Worm (Caenorhabditis elegans) whole organism, L4 larva: Measurements from ENCODE around the gene F21G4.6.
A peak's percentile ranks its signal among the peaks of the same experiment; 100 is the strongest.

Experiments used
- F26F4.8 ChIP-seq: fragments of 200-800 bp; sonication (Bioruptor generic); conservative IDR thresholded peaks from 2 replicates; pipeline ENCODE4 v1.3.6; 2022; ENCODE audit warnings: missing genetic modification characterization, missing compliant biosample characterization
- F44E2.7 ChIP-seq: fragments of 200-800 bp; sonication (Bioruptor generic); IDR thresholded peaks from 2 replicates; pipeline ENCODE4 v2.1.2; 2022; ENCODE audit warnings: missing genetic modification characterization, missing compliant biosample characterization
- F49E8.2 ChIP-seq: sonication (generic microtip); optimal IDR thresholded peaks from 2 replicates; lab custom pipeline; 2016; ENCODE audit warnings: missing compliant biosample characterization, mild to moderate bottlenecking, missing genetic modification characterization, borderline replicate concordance
- Y105C5A.15 ChIP-seq: fragments of 200-800 bp; sonication (Bioruptor generic); IDR thresholded peaks from 2 replicates; pipeline ENCODE4 v1.3.6; 2022; ENCODE audit warnings: missing genetic modification characterization, missing compliant biosample characterization
- Y5F2A.4 ChIP-seq: fragments of 200-800 bp; sonication (Bioruptor generic); optimal IDR thresholded peaks from 2 replicates; lab custom pipeline; 2018; ENCODE audit warnings: mild to moderate bottlenecking, missing genetic modification characterization, missing compliant biosample characterization
- attf-4 ChIP-seq: sonication (generic microtip); optimal IDR thresholded peaks from 3 replicates; lab custom pipeline; 2017; ENCODE audit warnings: missing biosample characterization, missing genetic modification characterization
- ceh-20 ChIP-seq: fragments of 200-800 bp; sonication (Bioruptor generic); IDR thresholded peaks from 2 replicates; pipeline ENCODE4 v1.3.6; 2022; ENCODE audit warnings: missing genetic modification reagents, missing genetic modification characterization, missing compliant biosample characterization
- ceh-28 ChIP-seq: fragments of 150-350 bp; optimal IDR thresholded peaks from 2 replicates; lab custom pipeline; 2014; ENCODE audit warnings: missing biosample characterization, missing genetic modification reagents, missing genetic modification characterization
- ceh-62 ChIP-seq: sonication (generic microtip); optimal IDR thresholded peaks from 2 replicates; lab custom pipeline; 2017; ENCODE audit warnings: missing biosample characterization, missing genetic modification characterization
- ceh-82 ChIP-seq: sonication (generic microtip); optimal IDR thresholded peaks from 2 replicates; lab custom pipeline; 2017; ENCODE audit warnings: missing biosample characterization, missing genetic modification characterization
- ces-1 ChIP-seq: fragments of 150-350 bp; sonication (generic microtip); optimal IDR thresholded peaks from 4 replicates; lab custom pipeline; 2014; ENCODE audit warnings: missing biosample characterization, missing genetic modification reagents, missing genetic modification characterization
- ctbp-1 ChIP-seq: fragments of 200-800 bp; sonication (Bioruptor generic); IDR thresholded peaks from 2 replicates; pipeline ENCODE4 v1.3.6; 2022; ENCODE audit warnings: missing genetic modification reagents, missing genetic modification characterization, missing compliant biosample characterization
- daf-19 ChIP-seq: fragments of 200-800 bp; sonication (Bioruptor generic); conservative IDR thresholded peaks from 2 replicates; pipeline ENCODE4 v1.3.6; 2022; ENCODE audit warnings: missing genetic modification characterization, missing compliant biosample characterization
- daf-8 ChIP-seq: fragments of 200-800 bp; sonication (Bioruptor generic); IDR thresholded peaks from 2 replicates; pipeline ENCODE4 v1.3.6; 2022; ENCODE audit warnings: missing genetic modification characterization, missing compliant biosample characterization
- dmd-6 ChIP-seq: fragments of 200-800 bp; sonication (Bioruptor generic); IDR thresholded peaks from 2 replicates; pipeline ENCODE4 v1.3.6; 2022; ENCODE audit warnings: missing genetic modification reagents, missing genetic modification characterization, missing compliant biosample characterization
- dmd-8 ChIP-seq: fragments of 200-800 bp; sonication (Bioruptor generic); IDR thresholded peaks from 2 replicates; pipeline ENCODE4 v1.3.6; 2022; ENCODE audit warnings: missing genetic modification characterization, missing compliant biosample characterization
- dmd-9 ChIP-seq: fragments of 200-800 bp; sonication (Bioruptor generic); IDR thresholded peaks from 2 replicates; pipeline ENCODE4 v1.3.6; 2022; ENCODE audit warnings: missing genetic modification reagents, missing genetic modification characterization, missing compliant biosample characterization
- dpl-1 ChIP-seq: fragments of 150-350 bp; optimal IDR thresholded peaks from 2 replicates; lab custom pipeline; 2014; ENCODE audit warnings: missing biosample characterization, missing genetic modification reagents, missing genetic modification characterization
- fkh-10 ChIP-seq: fragments of 150-350 bp; optimal IDR thresholded peaks from 2 replicates; lab custom pipeline; 2014; ENCODE audit warnings: missing biosample characterization, missing genetic modification reagents, missing genetic modification characterization
- fos-1 ChIP-seq: fragments of 150-350 bp; optimal IDR thresholded peaks from 2 replicates; lab custom pipeline; 2014; ENCODE audit warnings: missing biosample characterization, missing genetic modification characterization
- hlh-11 ChIP-seq: fragments of 200-800 bp; sonication (Bioruptor generic); optimal IDR thresholded peaks from 2 replicates; lab custom pipeline; 2018; ENCODE audit warnings: mild to moderate bottlenecking, missing genetic modification characterization, missing compliant biosample characterization
- hlh-30 ChIP-seq: sonication (generic microtip); optimal IDR thresholded peaks from 2 replicates; lab custom pipeline; 2017; ENCODE audit warnings: antibody characterized with exemption, mild to moderate bottlenecking, missing genetic modification characterization, missing compliant biosample characterization; ENCODE audit not compliant: insufficient read depth
- jun-1 ChIP-seq: fragments of 150-350 bp; optimal IDR thresholded peaks from 2 replicates; lab custom pipeline; 2014; ENCODE audit warnings: missing biosample characterization, missing genetic modification reagents, missing genetic modification characterization
- lin-1 ChIP-seq: fragments of 200-800 bp; sonication (Bioruptor generic); IDR thresholded peaks from 2 replicates; pipeline ENCODE4 v1.3.6; 2022; ENCODE audit warnings: missing genetic modification reagents, missing genetic modification characterization, missing compliant biosample characterization
- lin-13 ChIP-seq: fragments of 150-350 bp; optimal IDR thresholded peaks from 2 replicates; lab custom pipeline; 2014; ENCODE audit warnings: missing biosample characterization, missing genetic modification reagents, missing genetic modification characterization
- lin-15B ChIP-seq: fragments of 150-350 bp; sonication (generic microtip); optimal IDR thresholded peaks from 3 replicates; lab custom pipeline; 2014; ENCODE audit warnings: missing biosample characterization, missing genetic modification characterization
- lin-29 ChIP-seq: fragments of 200-800 bp; sonication (Bioruptor generic); IDR thresholded peaks from 2 replicates; pipeline ENCODE4 v1.3.6; 2022; ENCODE audit warnings: missing genetic modification reagents, missing genetic modification characterization, missing compliant biosample characterization
- lin-38 ChIP-seq: fragments of 200-800 bp; sonication (Bioruptor generic); IDR thresholded peaks from 2 replicates; pipeline ENCODE4 v1.3.6; 2022; ENCODE audit warnings: missing genetic modification reagents, missing genetic modification characterization, missing compliant biosample characterization
- lin-39 ChIP-seq: fragments of 150-350 bp; optimal IDR thresholded peaks from 2 replicates; lab custom pipeline; 2014; ENCODE audit warnings: missing biosample characterization, missing genetic modification reagents, missing genetic modification characterization
- lsy-2 ChIP-seq, 2 experiments: fragments of 150-350 bp in 1 of 2; sonication (generic microtip) in 1 of 2; optimal IDR thresholded peaks; 2 replicates each; lab custom pipeline; 2014 to 2017; ENCODE audit warnings: missing biosample characterization in 2 of 2, missing genetic modification characterization in 2 of 2
- mdl-1 ChIP-seq, 2 experiments: fragments of 150-350 bp in 1 of 2; sonication (generic microtip) in 1 of 2; optimal IDR thresholded peaks; 2 replicates each; lab custom pipeline; 2014 to 2017; ENCODE audit warnings: missing biosample characterization in 2 of 2, missing genetic modification characterization in 2 of 2
- mes-2 ChIP-seq: sonication (generic microtip); optimal IDR thresholded peaks from 2 replicates; lab custom pipeline; 2016; ENCODE audit warnings: missing genotype, mild to moderate bottlenecking, missing genetic modification characterization, missing compliant biosample characterization; ENCODE audit not compliant: poor library complexity, severe bottlenecking
- mxl-2 ChIP-seq: fragments of 200-800 bp; sonication (Bioruptor generic); conservative IDR thresholded peaks from 2 replicates; pipeline ENCODE4 v1.3.6; 2022; ENCODE audit warnings: missing genetic modification reagents, missing genetic modification characterization, missing compliant biosample characterization
- mxl-3 ChIP-seq: fragments of 200-800 bp; sonication (Bioruptor generic); optimal IDR thresholded peaks from 2 replicates; lab custom pipeline; 2018; ENCODE audit warnings: mild to moderate bottlenecking, missing genetic modification characterization, missing compliant biosample characterization
- nhr-11 ChIP-seq: fragments of 150-350 bp; optimal IDR thresholded peaks from 2 replicates; lab custom pipeline; 2014; ENCODE audit warnings: missing biosample characterization, missing genetic modification characterization
- nhr-237 ChIP-seq: sonication (generic microtip); optimal IDR thresholded peaks from 2 replicates; lab custom pipeline; 2017; ENCODE audit warnings: missing biosample characterization, missing genetic modification characterization
- nhr-25 ChIP-seq: sonication (generic microtip); optimal IDR thresholded peaks from 2 replicates; lab custom pipeline; 2017; ENCODE audit warnings: missing genetic modification characterization, mild to moderate bottlenecking, missing compliant biosample characterization, antibody characterized with exemption, moderate library complexity, borderline replicate concordance; ENCODE audit not compliant: insufficient read depth
- nhr-28 ChIP-seq: fragments of 150-350 bp; optimal IDR thresholded peaks from 2 replicates; lab custom pipeline; 2014; ENCODE audit warnings: missing biosample characterization, missing genetic modification characterization
- nhr-48 ChIP-seq: sonication (generic microtip); optimal IDR thresholded peaks from 2 replicates; lab custom pipeline; 2016; ENCODE audit warnings: mild to moderate bottlenecking, missing genetic modification characterization, missing compliant biosample characterization
- nhr-6 ChIP-seq: fragments of 150-350 bp; optimal IDR thresholded peaks from 2 replicates; lab custom pipeline; 2014; ENCODE audit warnings: missing biosample characterization, missing genetic modification characterization
- nhr-76 ChIP-seq: fragments of 150-350 bp; optimal IDR thresholded peaks from 2 replicates; lab custom pipeline; 2014; ENCODE audit warnings: missing biosample characterization, missing genetic modification characterization
- saeg-2 ChIP-seq: fragments of 200-800 bp; sonication (Bioruptor generic); IDR thresholded peaks from 2 replicates; pipeline ENCODE4 v1.3.6; 2022; ENCODE audit warnings: missing genetic modification reagents, missing genetic modification characterization, missing compliant biosample characterization
- set-16 ChIP-seq: fragments of 200-800 bp; sonication (Bioruptor generic); IDR thresholded peaks from 2 replicates; pipeline ENCODE4 v1.3.6; 2022; ENCODE audit warnings: missing genetic modification reagents, missing genetic modification characterization, missing compliant biosample characterization
- skn-1 ChIP-seq: fragments of 150-350 bp; optimal IDR thresholded peaks from 2 replicates; lab custom pipeline; 2014; ENCODE audit warnings: missing biosample characterization, missing genetic modification characterization
- snpc-1.2 ChIP-seq: fragments of 200-800 bp; sonication (Bioruptor generic); IDR thresholded peaks from 2 replicates; pipeline ENCODE4 v1.3.6; 2022; ENCODE audit warnings: missing genetic modification reagents, missing genetic modification characterization, missing compliant biosample characterization
- tra-1 ChIP-seq: fragments of 200-800 bp; sonication (Bioruptor generic); IDR thresholded peaks from 2 replicates; pipeline ENCODE4 v1.3.6; 2022; ENCODE audit warnings: missing genetic modification reagents, missing genetic modification characterization, missing compliant biosample characterization
- unc-39 ChIP-seq: sonication (generic microtip); optimal IDR thresholded peaks from 2 replicates; lab custom pipeline; 2017; ENCODE audit warnings: missing biosample characterization, missing genetic modification characterization
- vab-7 ChIP-seq: fragments of 200-800 bp; sonication (Bioruptor generic); IDR thresholded peaks from 2 replicates; pipeline ENCODE4 v1.3.6; 2022; ENCODE audit warnings: missing genetic modification reagents, missing genetic modification characterization, missing compliant biosample characterization
- zfp-3 ChIP-seq: fragments of 200-800 bp; sonication (Bioruptor generic); conservative IDR thresholded peaks from 2 replicates; pipeline ENCODE4 v1.3.6; 2022; ENCODE audit warnings: missing genetic modification reagents, missing genetic modification characterization, missing compliant biosample characterization
- zip-11 ChIP-seq: fragments of 200-800 bp; sonication (Bioruptor generic); IDR thresholded peaks from 2 replicates; pipeline ENCODE4 v1.3.6; 2022; ENCODE audit warnings: missing genetic modification characterization, missing compliant biosample characterization
- zip-2 ChIP-seq: fragments of 150-350 bp; optimal IDR thresholded peaks from 2 replicates; lab custom pipeline; 2014; ENCODE audit warnings: missing biosample characterization, missing genetic modification characterization

The F21G4.6 gene

DNA sequence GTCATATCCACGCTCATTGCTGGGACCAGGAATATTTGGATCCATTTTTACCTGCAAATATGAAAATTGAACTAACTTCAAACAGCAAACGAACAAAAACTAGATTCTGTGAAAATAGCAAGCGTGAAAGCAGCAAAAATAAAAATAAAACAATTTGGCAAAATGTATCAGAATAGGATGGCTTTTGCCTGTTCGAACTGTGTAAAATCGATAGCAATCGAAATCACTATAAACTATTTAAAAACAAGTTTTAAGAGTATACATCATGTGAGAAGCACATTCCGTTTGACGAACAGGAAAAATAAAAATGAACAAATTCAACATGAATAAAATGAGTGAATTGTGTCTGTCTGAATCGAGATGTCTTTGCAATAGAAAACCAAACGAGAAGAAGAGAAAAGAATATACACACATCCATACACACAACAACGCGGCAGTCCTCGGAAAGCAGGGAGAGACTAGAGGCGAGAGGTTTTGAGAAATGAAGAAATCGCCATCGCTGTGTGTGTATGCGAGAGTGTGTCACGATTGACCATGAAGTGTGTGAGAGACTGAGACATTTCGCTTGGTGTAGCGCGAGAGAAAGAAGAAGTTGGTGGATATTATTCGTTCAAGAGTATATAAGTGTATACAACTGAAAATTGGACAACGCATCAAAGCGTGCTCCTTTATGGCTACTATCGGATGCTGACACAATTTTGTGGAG lies 17.7 kb downstream of the F21G4.6 start, which contains the start of gene phf-34 (continued):
- peak; percentile 58 for TF ChIP-seq mxl-3 (GFP tag; lab: Kevin White, UChicago)
- no peak for TF ChIP-seq hlh-11 (tag; lab: Kevin White, UChicago)
- no peak for TF ChIP-seq lin-1 (GFP tag; lab: Robert Waterston, UW)
- TF ChIP-seq lin-29 (GFP tag; lab: Robert Waterston, UW): no peak
- peak in 1 of 2 experiments; percentile 58 for TF ChIP-seq lsy-2 (tag; optimal IDR thresholded peaks at IDR 0.05; lab: Kevin White, UChicago)
- no peak for TF ChIP-seq lin-39 (tag; lab: Kevin White, UChicago)
- no peak for TF ChIP-seq nhr-237
- TF ChIP-seq snpc-1.2 (GFP tag; lab: Robert Waterston, UW): no peak
- TF ChIP-seq tra-1 (GFP tag; lab: Robert Waterston, UW): no peak
- no peak for TF ChIP-seq zip-2 (tag; lab: Kevin White, UChicago)
- TF ChIP-seq nhr-28: peak; percentile 70
- TF ChIP-seq nhr-25 (tag; lab: Kevin White, UChicago): no peak
- no peak for TF ChIP-seq mes-2 (tag; lab: Kevin White, UChicago)
- no peak for TF ChIP-seq nhr-76
- TF ChIP-seq F49E8.2: no peak
- no peak for TF ChIP-seq lin-15B (tag; lab: Kevin White, UChicago)
- TF ChIP-seq zfp-3 (GFP tag; lab: Robert Waterston, UW): no peak
- TF ChIP-seq ceh-82 (tag; lab: Kevin White, UChicago): no peak
- no peak for TF ChIP-seq Y5F2A.4 (GFP tag; lab: Kevin White, UChicago)
- no peak for TF ChIP-seq attf-4
- no peak for TF ChIP-seq nhr-11 (tag; lab: Kevin White, UChicago)
- TF ChIP-seq saeg-2 (GFP tag; lab: Robert Waterston, UW): no peak
- no peak for TF ChIP-seq F26F4.8 (GFP tag; lab: Robert Waterston, UW)
- no peak for TF ChIP-seq ces-1 (GFP tag; lab: Kevin White, UChicago)
- no peak for TF ChIP-seq ctbp-1 (GFP tag; lab: Robert Waterston, UW)
- TF ChIP-seq dmd-9 (GFP tag; lab: Robert Waterston, UW): no peak
- no peak for TF ChIP-seq fos-1
- TF ChIP-seq ceh-28 (tag; lab: Kevin White, UChicago): no peak
- no peak for TF ChIP-seq daf-8 (GFP tag; lab: Robert Waterston, UW)
- no peak for TF ChIP-seq skn-1 (tag; lab: Kevin White, UChicago)
- TF ChIP-seq ceh-20 (GFP tag; lab: Robert Waterston, UW): no peak
- TF ChIP-seq lin-38 (GFP tag; lab: Robert Waterston, UW): no peak
- no peak for TF ChIP-seq nhr-6 (tag; lab: Kevin White, UChicago)
- no peak for TF ChIP-seq set-16 (GFP tag; lab: Robert Waterston, UW)
- TF ChIP-seq vab-7 (GFP tag; lab: Robert Waterston, UW): no peak
- TF ChIP-seq unc-39 (tag; lab: Kevin White, UChicago): no peak
- TF ChIP-seq dmd-6 (GFP tag; lab: Robert Waterston, UW): no peak
- TF ChIP-seq lin-13 (GFP tag; lab: Kevin White, UChicago): no peak
- peak in 1 of 2 experiments; percentile 60 for TF ChIP-seq mdl-1 (tag; optimal IDR thresholded peaks at IDR 0.05; lab: Kevin White, UChicago)
- TF ChIP-seq dmd-8 (GFP tag; lab: Robert Waterston, UW): no peak
- TF ChIP-seq dpl-1 (GFP tag; lab: Kevin White, UChicago): peak; percentile 14
- no peak for TF ChIP-seq daf-19 (GFP tag; lab: Robert Waterston, UW)
- TF ChIP-seq hlh-30 (tag; lab: Kevin White, UChicago): peak; percentile 62
- peak; percentile 56 for TF ChIP-seq fkh-10
- no peak for TF ChIP-seq mxl-2
- no peak for TF ChIP-seq ceh-62 (tag; lab: Kevin White, UChicago)
- no peak for TF ChIP-seq Y105C5A.15 (GFP tag; lab: Robert Waterston, UW)
- no peak for TF ChIP-seq jun-1 (tag; lab: Kevin White, UChicago)
- TF ChIP-seq zip-11 (GFP tag; lab: Robert Waterston, UW): no peak
- TF ChIP-seq F44E2.7 (GFP tag; lab: Robert Waterston, UW): no peak
- no peak for TF ChIP-seq nhr-48 (tag; lab: Kevin White, UChicago)
